Fruit fly (Drosophila melanogaster): ENCODE data around the gene CG9784.

Gene CG9784

dm6 chrX:16644535-16645131 lies 45.6 kb upstream of the CG9784 start (continued):
- TF ChIP-seq gcm (GFP tag; optimal IDR thresholded peaks at IDR 0.05): peak; percentile 39
- no peak for TF ChIP-seq kay (GFP tag; optimal IDR thresholded peaks at IDR 0.05)
- no peak for TF ChIP-seq Atf3 (GFP tag; optimal IDR thresholded peaks at IDR 0.05)
- no peak for TF ChIP-seq CG3065 (GFP tag; optimal IDR thresholded peaks at IDR 0.05)
- no peak for TF ChIP-seq Dek (tag; optimal IDR thresholded peaks at IDR 0.05)
- TF ChIP-seq Nf-YC (tag; optimal IDR thresholded peaks at IDR 0.05): no peak
- no peak for TF ChIP-seq shn (GFP tag; optimal IDR thresholded peaks at IDR 0.05)
- peak; percentile 64 for TF ChIP-seq CG2678 (tag; optimal IDR thresholded peaks at IDR 0.05)
- TF ChIP-seq aop (GFP tag; IDR thresholded peaks at IDR 0.05): no peak
- peak; percentile 64 for TF ChIP-seq Asciz (GFP tag; optimal IDR thresholded peaks at IDR 0.05)
- TF ChIP-seq slbo (GFP tag; IDR thresholded peaks at IDR 0.05): no peak
- TF ChIP-seq Eip74EF (GFP tag; optimal IDR thresholded peaks at IDR 0.05): no peak
- no peak for TF ChIP-seq abd-A (tag; optimal IDR thresholded peaks at IDR 0.05)
- peak; percentile 43 for TF ChIP-seq CG7556 (GFP tag; optimal IDR thresholded peaks at IDR 0.05)
- no peak for TF ChIP-seq lbe (GFP tag; optimal IDR thresholded peaks at IDR 0.05)
- TF ChIP-seq CG18476 (GFP tag; optimal IDR thresholded peaks at IDR 0.05): peak; percentile 8
- TF ChIP-seq stc (GFP tag; IDR thresholded peaks at IDR 0.05): peak; percentile 22; the same call in 1 of the 2 replicates
- TF ChIP-seq sens (GFP tag): peak; percentile 84
- TF ChIP-seq CG13624 (GFP tag; optimal IDR thresholded peaks at IDR 0.05): no peak
- 0 out of 3 replicates have a peak, but pooled peaks have one; percentile 14 for TF ChIP-seq CG34422 (GFP tag; IDR thresholded peaks at IDR 0.05)
- TF ChIP-seq vvl (GFP tag; IDR thresholded peaks at IDR 0.05): 0 out of 2 replicates have a peak, but pooled peaks have one; percentile 10
- no peak for TF ChIP-seq dan (GFP tag; IDR thresholded peaks at IDR 0.05)
- TF ChIP-seq tgo (GFP tag; IDR thresholded peaks at IDR 0.05): no peak
- TF ChIP-seq run (tag; optimal IDR thresholded peaks at IDR 0.05): peak; percentile 73
- TF ChIP-seq BtbVII (GFP tag; optimal IDR thresholded peaks at IDR 0.05): no peak
- no peak for TF ChIP-seq br (optimal IDR thresholded peaks at IDR 0.05)
- no peak for TF ChIP-seq Dbx (GFP tag; IDR thresholded peaks at IDR 0.05)
- TF ChIP-seq CG17829 (tag; optimal IDR thresholded peaks at IDR 0.05): no peak
- no peak for TF ChIP-seq CG16813 (GFP tag; IDR thresholded peaks at IDR 0.05; ENCODE audit: partially characterized antibody)
- TF ChIP-seq rib (GFP tag; IDR thresholded peaks at IDR 0.05): no peak
- TF ChIP-seq slou (GFP tag; optimal IDR thresholded peaks at IDR 0.05): no peak
- TF ChIP-seq zf30C (GFP tag; optimal IDR thresholded peaks at IDR 0.05): no peak
- peak; percentile 28 for TF ChIP-seq sug (tag; optimal IDR thresholded peaks at IDR 0.05)
- peak; percentile 29; the same call in 1 of the 2 replicates for TF ChIP-seq E2f2 (GFP tag; IDR thresholded peaks at IDR 0.05)
- peak; percentile 29; the same call in 2 of the 3 replicates for TF ChIP-seq CG14050 (GFP tag; IDR thresholded peaks at IDR 0.05)
- TF ChIP-seq CG12942 (GFP tag; optimal IDR thresholded peaks at IDR 0.05): peak; percentile 14
- no peak for TF ChIP-seq CG4404 (GFP tag; IDR thresholded peaks at IDR 0.05)
- TF ChIP-seq CG9797 (GFP tag; optimal IDR thresholded peaks at IDR 0.05): no peak
- TF ChIP-seq CG10654 (GFP tag; optimal IDR thresholded peaks at IDR 0.05): no peak
- TF ChIP-seq vfl (GFP tag; optimal IDR thresholded peaks at IDR 0.05): no peak
- TF ChIP-seq CG8924 (tag; optimal IDR thresholded peaks at IDR 0.05): peak; percentile 27
- no peak for TF ChIP-seq Chrac-16 (GFP tag; optimal IDR thresholded peaks at IDR 0.05)
- TF ChIP-seq CG11723 (GFP tag; optimal IDR thresholded peaks at IDR 0.05): peak; percentile 54
- no peak for TF ChIP-seq corto (GFP tag; optimal IDR thresholded peaks at IDR 0.05)
- TF ChIP-seq otp (GFP tag; IDR thresholded peaks at IDR 0.05): peak; percentile 66; the same call in 2 of the 3 replicates
- TF ChIP-seq CG12659 (GFP tag; optimal IDR thresholded peaks at IDR 0.05): no peak
- TF ChIP-seq sna (GFP tag; IDR thresholded peaks at IDR 0.05; ENCODE audit: partially characterized antibody): no peak
- no peak for TF ChIP-seq CG10959 (GFP tag; IDR thresholded peaks at IDR 0.05)
- TF ChIP-seq Dip2 (GFP tag; IDR thresholded peaks at IDR 0.05): no peak
- peak; percentile 55 for TF ChIP-seq lab (GFP tag; optimal IDR thresholded peaks at IDR 0.05)
- TF ChIP-seq MESR4 (GFP tag; optimal IDR thresholded peaks at IDR 0.05): peak; percentile 10
